Worm (Caenorhabditis elegans): ENCODE data around the gene T24F1.4.

DNA sequence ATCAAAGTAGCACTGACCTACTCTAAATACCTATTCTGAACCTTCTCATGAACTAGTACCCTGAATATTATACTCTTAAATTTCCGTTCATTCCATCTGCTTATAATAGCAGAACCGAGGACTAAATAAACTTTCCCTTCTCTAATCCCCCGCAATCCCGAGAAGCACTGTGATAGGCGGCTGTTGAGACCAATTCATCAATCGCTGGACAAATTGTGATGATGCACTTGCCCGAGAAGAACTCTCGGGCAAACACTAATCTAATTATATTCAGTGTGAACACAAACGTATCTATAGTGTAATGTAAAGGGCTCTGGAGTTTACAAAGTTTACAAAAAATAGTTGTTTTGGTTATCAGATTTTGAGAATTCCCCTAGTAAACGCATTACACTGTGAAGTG is 39.2 kb downstream of the T24F1.4 start:
- TF ChIP-seq skn-1 (tag; optimal IDR thresholded peaks at IDR 0.05): no peak
- no peak for TF ChIP-seq aly-2 (tag; optimal IDR thresholded peaks at IDR 0.05)
- no peak for TF ChIP-seq elt-3 (tag; optimal IDR thresholded peaks at IDR 0.05)
- TF ChIP-seq F16B12.6 (tag; optimal IDR thresholded peaks at IDR 0.05): no peak
- no peak for TF ChIP-seq ztf-4 (tag; optimal IDR thresholded peaks at IDR 0.05)
- TF ChIP-seq elt-2 (tag; optimal IDR thresholded peaks at IDR 0.05): no peak
- no peak for TF ChIP-seq zag-1 (tag; optimal IDR thresholded peaks at IDR 0.05)
- no peak for TF ChIP-seq ceh-88 (GFP tag; IDR thresholded peaks at IDR 0.05)
- no peak for TF ChIP-seq unc-62 (GFP tag; optimal IDR thresholded peaks at IDR 0.05)
- no peak for TF ChIP-seq mep-1 (tag; optimal IDR thresholded peaks at IDR 0.05)
- TF ChIP-seq snpc-4 (tag; optimal IDR thresholded peaks at IDR 0.05): no peak
- no peak for TF ChIP-seq nhr-71 (tag; optimal IDR thresholded peaks at IDR 0.05)
- no peak for TF ChIP-seq fkh-10 (GFP tag; optimal IDR thresholded peaks at IDR 0.05)
